Worm (Caenorhabditis elegans) whole organism, early embryonic: Measurements from ENCODE around the gene Y45F3A.1.

ENCODE experiments used
- ets-7 ChIP-seq: sonication (generic microtip); optimal IDR thresholded peaks from 2 replicates; lab custom pipeline; 2016; ENCODE audit warnings: missing genotype, missing genetic modification characterization, missing compliant biosample characterization
- flt-1 ChIP-seq: fragments of 200-800 bp; sonication (Bioruptor generic); IDR thresholded peaks from 2 replicates; pipeline ENCODE4 v1.3.6; 2022; ENCODE audit warnings: missing genetic modification characterization, missing compliant biosample characterization
- hmg-4 ChIP-seq: fragments of 200-800 bp; sonication (Bioruptor generic); optimal IDR thresholded peaks from 2 replicates; lab custom pipeline; 2018; ENCODE audit warnings: mild to moderate bottlenecking, missing genetic modification characterization, missing compliant biosample characterization
- pes-1 ChIP-seq: fragments of 200-800 bp; sonication (Bioruptor generic); IDR thresholded peaks from 2 replicates; pipeline ENCODE4 v1.3.6; 2022; ENCODE audit warnings: missing genetic modification reagents, missing genetic modification characterization, missing compliant biosample characterization
- sea-1 ChIP-seq: fragments of 200-800 bp; sonication (Bioruptor generic); conservative IDR thresholded peaks from 2 replicates; pipeline ENCODE4 v1.3.6; 2022; ENCODE audit warnings: missing genetic modification characterization, missing compliant biosample characterization

DNA sequence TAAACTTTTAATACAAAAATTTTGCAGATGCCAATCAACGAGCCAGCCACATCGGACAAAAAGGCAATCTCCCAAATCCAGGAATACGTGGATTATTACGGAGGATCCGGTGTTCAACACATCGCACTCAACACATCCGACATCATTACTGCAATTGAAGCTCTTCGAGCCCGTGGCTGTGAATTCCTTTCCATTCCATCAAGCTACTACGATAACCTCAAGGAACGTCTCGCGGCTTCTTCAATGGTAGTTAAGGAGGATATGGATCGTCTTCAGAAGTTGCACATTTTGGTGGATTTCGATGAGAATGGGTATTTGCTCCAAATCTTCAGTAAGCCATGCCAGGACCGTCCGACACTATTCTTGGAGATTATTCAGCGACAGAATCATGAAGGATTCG is 24.7 kb downstream of the Y45F3A.1 start:
- TF ChIP-seq flt-1 (no peak), pes-1 (GFP tag; lab: Robert Waterston, UW) (no peak), ets-7 (tag; lab: Kevin White, UChicago) (no peak), hmg-4 (no peak), sea-1 (no peak)
